Worm (Caenorhabditis elegans) whole organism, L4/young adult: ENCODE data around the gene C11H1.9.

Experiments used
- W03F9.2 ChIP-seq: fragments of 150-350 bp; optimal IDR thresholded peaks from 2 replicates; lab custom pipeline; 2014; ENCODE audit warnings: missing biosample characterization, missing genetic modification characterization
- dao-5 ChIP-seq: sonication (generic microtip); optimal IDR thresholded peaks from 2 replicates; lab custom pipeline; 2016; ENCODE audit warnings: missing genotype, missing genetic modification characterization, moderate library complexity, missing compliant biosample characterization
- him-1 ChIP-seq: sonication (generic microtip); optimal IDR thresholded peaks from 2 replicates; lab custom pipeline; 2016; ENCODE audit warnings: missing genotype, missing genetic modification reagents, missing genetic modification characterization, missing compliant biosample characterization

ce11 chrX:14303078-14303477, 17.1 kb downstream of the C11H1.9 start, which contains the start of gene C11H1.5:
- TF ChIP-seq him-1 (no peak), W03F9.2 (tag; lab: Kevin White, UChicago) (no peak), dao-5 (tag; lab: Kevin White, UChicago) (no peak)
